Fruit fly (Drosophila melanogaster): ENCODE measurements around the gene CG11722.
A peak's percentile ranks its signal among the peaks of the same experiment; 100 is the strongest.

- TF ChIP-seq CG14711 (tag; optimal IDR thresholded peaks at IDR 0.05) (no peak), CG7045 (GFP tag; optimal IDR thresholded peaks at IDR 0.05) (no peak), ovo (GFP tag; optimal IDR thresholded peaks at IDR 0.05) (peak; percentile 7)
Observed at dm6 chr3R:10048842-10049527, 3.6 kb upstream of the CG11722 start, which contains the start of gene ohgt.
